Worm (Caenorhabditis elegans) whole organism, mixed stage, embryonic: ENCODE results near the gene jip-1.

Experiments used
- M03D4.4 ChIP-seq: sonication (generic microtip); optimal IDR thresholded peaks from 2 replicates; lab custom pipeline; 2017; ENCODE audit warnings: mild to moderate bottlenecking, missing genetic modification characterization, missing compliant biosample characterization
- blmp-1 ChIP-seq: fragments of 150-350 bp; optimal IDR thresholded peaks from 2 replicates; lab custom pipeline; 2014; ENCODE audit warnings: missing biosample characterization, missing genetic modification characterization
- ceh-39 ChIP-seq: fragments of 150-350 bp; optimal IDR thresholded peaks from 2 replicates; lab custom pipeline; 2014; ENCODE audit warnings: missing biosample characterization, missing genetic modification characterization
- ceh-43 ChIP-seq: fragments of 200-800 bp; sonication (Bioruptor generic); optimal IDR thresholded peaks from 2 replicates; lab custom pipeline; 2018; ENCODE audit warnings: mild to moderate bottlenecking, missing genetic modification characterization, moderate library complexity, missing compliant biosample characterization
- ces-1 ChIP-seq: fragments of 150-350 bp; optimal IDR thresholded peaks from 2 replicates; lab custom pipeline; 2014; ENCODE audit warnings: missing biosample characterization, missing genetic modification reagents, missing genetic modification characterization
- cnd-1 ChIP-seq: fragments of 200-800 bp; sonication (Bioruptor generic); optimal IDR thresholded peaks from 2 replicates; lab custom pipeline; 2018; ENCODE audit warnings: mild to moderate bottlenecking, missing genetic modification characterization, missing compliant biosample characterization
- flh-1 ChIP-seq: fragments of 200-800 bp; sonication (Bioruptor generic); optimal IDR thresholded peaks from 2 replicates; lab custom pipeline; 2018; ENCODE audit warnings: mild to moderate bottlenecking, missing genetic modification characterization, moderate library complexity, missing compliant biosample characterization
- lin-32 ChIP-seq: fragments of 200-800 bp; sonication (Bioruptor generic); optimal IDR thresholded peaks from 2 replicates; lab custom pipeline; 2018; ENCODE audit warnings: mild to moderate bottlenecking, missing genetic modification characterization, missing compliant biosample characterization
- lsy-2 ChIP-seq: fragments of 150-350 bp; optimal IDR thresholded peaks from 2 replicates; lab custom pipeline; 2014; ENCODE audit warnings: missing biosample characterization, missing genetic modification characterization
- mab-5 ChIP-seq: fragments of 150-350 bp; optimal IDR thresholded peaks from 2 replicates; lab custom pipeline; 2014; ENCODE audit warnings: missing biosample characterization, missing genetic modification characterization
- mls-2 ChIP-seq: sonication (generic microtip); optimal IDR thresholded peaks from 2 replicates; lab custom pipeline; 2016; ENCODE audit warnings: mild to moderate bottlenecking, missing genetic modification characterization, moderate library complexity, missing compliant biosample characterization
- nhr-12 ChIP-seq: fragments of 150-350 bp; optimal IDR thresholded peaks from 2 replicates; lab custom pipeline; 2014; ENCODE audit warnings: missing biosample characterization, missing genetic modification characterization
- nhr-237 ChIP-seq: fragments of 150-350 bp; optimal IDR thresholded peaks from 2 replicates; lab custom pipeline; 2014; ENCODE audit warnings: missing biosample characterization, missing genetic modification characterization
- nhr-76 ChIP-seq: sonication (generic microtip); optimal IDR thresholded peaks from 2 replicates; lab custom pipeline; 2017; ENCODE audit warnings: missing biosample characterization, missing genetic modification characterization
- tbx-8 ChIP-seq: fragments of 200-800 bp; sonication (Bioruptor generic); optimal IDR thresholded peaks from 2 replicates; lab custom pipeline; 2018; ENCODE audit warnings: mild to moderate bottlenecking, missing genetic modification characterization, moderate library complexity, missing compliant biosample characterization
- unc-120 ChIP-seq: sonication (generic microtip); optimal IDR thresholded peaks from 2 replicates; lab custom pipeline; 2017; ENCODE audit warnings: missing genetic modification characterization, missing compliant biosample characterization; ENCODE audit not compliant: poor library complexity, severe bottlenecking
- zip-8 ChIP-seq: fragments of 150-350 bp; optimal IDR thresholded peaks from 2 replicates; lab custom pipeline; 2014; ENCODE audit warnings: missing biosample characterization, missing genetic modification characterization
- ztf-11 ChIP-seq: fragments of 150-350 bp; optimal IDR thresholded peaks from 2 replicates; lab custom pipeline; 2014; ENCODE audit warnings: missing biosample characterization, missing genetic modification characterization

Gene jip-1

ce11 chrII:1398396-1398795, 71.6 kb downstream of the jip-1 start, which contains the start of gene F54D12.2:
Gene F54D12.2 (plus strand): TSS chrII:1398696.
- TF ChIP-seq ztf-11: no peak
- TF ChIP-seq ceh-43 (GFP tag; lab: Kevin White, UChicago): no peak
- TF ChIP-seq tbx-8: no peak
- TF ChIP-seq lin-32 (GFP tag; lab: Kevin White, UChicago): no peak
- TF ChIP-seq cnd-1 (tag; lab: Kevin White, UChicago): no peak
- TF ChIP-seq nhr-76 (tag; lab: Kevin White, UChicago): no peak
- TF ChIP-seq flh-1 (GFP tag; lab: Kevin White, UChicago): no peak
- no peak for TF ChIP-seq blmp-1 (tag; lab: Kevin White, UChicago)
- no peak for TF ChIP-seq mab-5 (tag; lab: Kevin White, UChicago)
- TF ChIP-seq ces-1 (GFP tag; lab: Kevin White, UChicago): no peak
- TF ChIP-seq unc-120 (tag; lab: Kevin White, UChicago): no peak
- TF ChIP-seq mls-2 (tag; lab: Kevin White, UChicago): no peak
- no peak for TF ChIP-seq ceh-39 (tag; lab: Kevin White, UChicago)
- no peak for TF ChIP-seq zip-8 (tag; lab: Kevin White, UChicago)
- TF ChIP-seq M03D4.4 (tag; lab: Kevin White, UChicago): no peak
- no peak for TF ChIP-seq nhr-237 (tag; lab: Kevin White, UChicago)
- TF ChIP-seq lsy-2 (tag; lab: Kevin White, UChicago): no peak
- TF ChIP-seq nhr-12: no peak
